Worm (Caenorhabditis elegans) whole organism, L2 larva: Measurements from ENCODE around the gene srh-31.

Experiments
- aly-2 ChIP-seq: fragments of 150-350 bp; optimal IDR thresholded peaks from 2 replicates; lab custom pipeline; 2014; ENCODE audit warnings: missing biosample characterization, missing genetic modification characterization
- ama-1 ChIP-seq: fragments of 150-350 bp; optimal IDR thresholded peaks from 2 replicates; lab custom pipeline; 2018; ENCODE audit warnings: inconsistent platforms
- dmd-4 ChIP-seq: sonication (generic microtip); optimal IDR thresholded peaks from 2 replicates; lab custom pipeline; 2017; ENCODE audit warnings: missing biosample characterization, missing genetic modification characterization
- fos-1 ChIP-seq: fragments of 150-350 bp; optimal IDR thresholded peaks from 2 replicates; lab custom pipeline; 2014; ENCODE audit warnings: missing biosample characterization, missing genetic modification characterization
- snpc-4 ChIP-seq: fragments of 150-350 bp; optimal IDR thresholded peaks from 2 replicates; lab custom pipeline; 2014; ENCODE audit warnings: missing biosample characterization, missing genetic modification characterization
- unc-62 ChIP-seq: fragments of 150-350 bp; optimal IDR thresholded peaks from 2 replicates; lab custom pipeline; 2014; ENCODE audit warnings: missing biosample characterization, missing genetic modification reagents, missing genetic modification characterization

- TF ChIP-seq unc-62 (GFP tag; lab: Kevin White, UChicago) (no peak), aly-2 (tag; lab: Kevin White, UChicago) (no peak), ama-1 (lab: Kevin White, UChicago) (no peak), snpc-4 (no peak), fos-1 (tag; lab: Kevin White, UChicago) (peak; percentile 75), dmd-4 (tag; lab: Kevin White, UChicago) (no peak)
Observed at ce11 chrV:17752340-17752739, 45.2 kb downstream of the srh-31 start.
